Fruit fly (Drosophila melanogaster) Kc167 (cell line): Measurements from ENCODE around the gene mei-41.

ENCODE experiments used
- h ChIP-seq: fragments of >200 bp; optimal IDR thresholded peaks from 3 replicates; lab custom pipeline; 2018; ENCODE audit warnings: missing external identifiers
- psq ChIP-seq: fragments of >200 bp; optimal IDR thresholded peaks from 2 replicates; lab custom pipeline; 2017; ENCODE audit warnings: missing external identifiers
- ttk ChIP-seq: sonication (Bioruptor generic); optimal IDR thresholded peaks from 2 replicates; lab custom pipeline; 2017; ENCODE audit warnings: missing external identifiers

dm6 chrX:16368585-16368984 lies 22.9 kb upstream of the mei-41 start:
- TF ChIP-seq h (lab: Kevin White, UChicago) (no peak), psq (lab: Kevin White, UChicago) (no peak), ttk (lab: Kevin White, UChicago) (no peak)
